Fruit fly (Drosophila melanogaster) whole organism, embryonic: Measurements from ENCODE around the gene ebd1.

Experiments used
- Adf1 ChIP-seq: fragments of 200-800 bp; sonication (Bioruptor generic); IDR thresholded peaks from 2 replicates; pipeline ENCODE4 v1.3.6; 2022; ENCODE audit warnings: missing biosample characterization, missing genetic modification characterization
- Bdp1 ChIP-seq: fragments of 200-800 bp; sonication (Bioruptor generic); optimal IDR thresholded peaks from 3 replicates; lab custom pipeline; 2016; ENCODE audit warnings: missing biosample characterization, missing genetic modification characterization
- CG11085 ChIP-seq: fragments of 200-800 bp; sonication (Bioruptor generic); IDR thresholded peaks from 2 replicates; pipeline ENCODE4 v1.3.6; 2022; ENCODE audit warnings: missing biosample characterization, missing genetic modification characterization
- CG11696 ChIP-seq: fragments of 200-800 bp; sonication (Bioruptor generic); IDR thresholded peaks from 2 replicates; pipeline ENCODE4 v1.3.6; 2022; ENCODE audit warnings: missing biosample characterization, missing genetic modification characterization
- CG12104 ChIP-seq: fragments of 200-800 bp; sonication (Bioruptor generic); optimal IDR thresholded peaks from 3 replicates; lab custom pipeline; 2016; ENCODE audit warnings: missing biosample characterization, missing genetic modification characterization
- CG1233 ChIP-seq: fragments of 200-800 bp; sonication (Bioruptor generic); optimal IDR thresholded peaks from 4 replicates; lab custom pipeline; 2018; ENCODE audit warnings: missing biosample characterization, mild to moderate bottlenecking, missing genetic modification characterization
- CG15514 ChIP-seq: fragments of 200-800 bp; sonication (Bioruptor generic); optimal IDR thresholded peaks from 3 replicates; lab custom pipeline; 2017; ENCODE audit warnings: missing biosample characterization, missing genetic modification characterization, mild to moderate bottlenecking, moderate library complexity, missing genetic modification reagents
- CG1603 ChIP-seq: fragments of 200-800 bp; sonication (Bioruptor generic); optimal IDR thresholded peaks from 2 replicates; lab custom pipeline; 2019; ENCODE audit warnings: missing biosample characterization, mild to moderate bottlenecking, missing genetic modification characterization, moderate library complexity
- CG16779 ChIP-seq: fragments of 200-800 bp; sonication (Bioruptor generic); IDR thresholded peaks from 2 replicates; pipeline ENCODE4 v1.3.6; 2022; ENCODE audit warnings: missing biosample characterization, missing genetic modification characterization
- CG17359 ChIP-seq: fragments of 200-800 bp; sonication (Bioruptor generic); optimal IDR thresholded peaks from 3 replicates; lab custom pipeline; 2018; ENCODE audit warnings: missing biosample characterization, mild to moderate bottlenecking, missing genetic modification characterization, moderate library complexity
- CG1792 ChIP-seq: fragments of 200-800 bp; sonication (Bioruptor generic); optimal IDR thresholded peaks from 2 replicates; lab custom pipeline; 2016; ENCODE audit warnings: missing biosample characterization, missing genetic modification characterization
- CG2875 ChIP-seq: fragments of 200-800 bp; sonication (Bioruptor generic); optimal IDR thresholded peaks from 2 replicates; lab custom pipeline; 2017; ENCODE audit warnings: missing biosample characterization, mild to moderate bottlenecking, missing genetic modification characterization, missing genetic modification reagents
- CG30403 ChIP-seq: fragments of 200-800 bp; sonication (Bioruptor generic); optimal IDR thresholded peaks from 3 replicates; lab custom pipeline; 2016; ENCODE audit warnings: missing biosample characterization, missing genetic modification characterization
- CG3065 ChIP-seq: fragments of 200-800 bp; sonication (Bioruptor generic); optimal IDR thresholded peaks from 2 replicates; lab custom pipeline; 2016; ENCODE audit warnings: missing biosample characterization, missing genetic modification characterization
- CG31388 ChIP-seq: fragments of 200-800 bp; sonication (Bioruptor generic); optimal IDR thresholded peaks from 2 replicates; lab custom pipeline; 2016; ENCODE audit warnings: missing biosample characterization, missing genetic modification characterization
- CG31441 ChIP-seq: fragments of 200-800 bp; sonication (Bioruptor generic); IDR thresholded peaks from 2 replicates; pipeline ENCODE4 v1.3.6; 2022; ENCODE audit warnings: missing biosample characterization, missing genetic modification characterization
- CG42726 ChIP-seq: fragments of 200-800 bp; sonication (Bioruptor generic); IDR thresholded peaks from 2 replicates; pipeline ENCODE4 v1.3.6; 2022; ENCODE audit warnings: missing biosample characterization, missing genetic modification characterization; ENCODE audit not compliant: partially characterized antibody
- CG4328 ChIP-seq: fragments of 200-800 bp; sonication (Bioruptor generic); optimal IDR thresholded peaks from 3 replicates; lab custom pipeline; 2017; ENCODE audit warnings: missing biosample characterization, missing genetic modification reagents, missing genetic modification characterization
- CG6272 ChIP-seq: fragments of 200-800 bp; sonication (Bioruptor generic); IDR thresholded peaks from 2 replicates; pipeline ENCODE4 v1.3.6; 2022; ENCODE audit warnings: missing biosample characterization, missing genetic modification characterization
- CG8089 ChIP-seq: fragments of 200-800 bp; sonication (Bioruptor generic); optimal IDR thresholded peaks from 3 replicates; lab custom pipeline; 2016; ENCODE audit warnings: missing biosample characterization, missing genetic modification characterization
- CG8388 ChIP-seq: fragments of 200-800 bp; sonication (Bioruptor generic); optimal IDR thresholded peaks from 2 replicates; lab custom pipeline; 2019; ENCODE audit warnings: missing biosample characterization, mild to moderate bottlenecking, missing genetic modification characterization, moderate library complexity
- CG9876 ChIP-seq: fragments of 200-800 bp; sonication (Bioruptor generic); optimal IDR thresholded peaks from 2 replicates; lab custom pipeline; 2016; ENCODE audit warnings: missing biosample characterization, missing genetic modification characterization
- Chrac-16 ChIP-seq: fragments of 200-800 bp; sonication (Bioruptor generic); optimal IDR thresholded peaks from 3 replicates; lab custom pipeline; 2016; ENCODE audit warnings: missing biosample characterization, missing genetic modification characterization
- CkIIα-i1 ChIP-seq: fragments of 200-800 bp; sonication (Bioruptor generic); IDR thresholded peaks from 2 replicates; pipeline ENCODE4 v1.3.6; 2022; ENCODE audit warnings: missing biosample characterization, missing genetic modification characterization
- Dll ChIP-seq: fragments of 200-800 bp; sonication (Bioruptor generic); IDR thresholded peaks from 4 replicates; pipeline ENCODE4 v1.3.6; 2022; ENCODE audit warnings: missing biosample characterization, missing genetic modification characterization; ENCODE audit not compliant: partially characterized antibody
- Dp ChIP-seq: fragments of 200-800 bp; sonication (Bioruptor generic); optimal IDR thresholded peaks from 2 replicates; lab custom pipeline; 2018; ENCODE audit warnings: missing biosample characterization, mild to moderate bottlenecking, missing genetic modification characterization, moderate library complexity
- E2f2 ChIP-seq: fragments of 200-800 bp; sonication (Bioruptor generic); IDR thresholded peaks from 2 replicates; pipeline ENCODE4 v1.3.6; 2022; ENCODE audit warnings: missing biosample characterization, missing genetic modification characterization
- Ets65A ChIP-seq: fragments of 200-800 bp; sonication (Bioruptor generic); peaks from one replicate; lab custom pipeline; 2016; ENCODE audit warnings: missing biosample characterization, missing genetic modification characterization
- Fer1 ChIP-seq: fragments of 200-800 bp; sonication (Bioruptor generic); optimal IDR thresholded peaks from 2 replicates; lab custom pipeline; 2017; ENCODE audit warnings: missing biosample characterization, mild to moderate bottlenecking, missing genetic modification characterization
- Hmr ChIP-seq: fragments of 200-800 bp; sonication (Bioruptor generic); optimal IDR thresholded peaks from 3 replicates; lab custom pipeline; 2017; ENCODE audit warnings: mild to moderate bottlenecking, missing biosample characterization, missing genetic modification reagents, missing genetic modification characterization
- Hr3 ChIP-seq: fragments of 200-800 bp; sonication (Bioruptor generic); optimal IDR thresholded peaks from 3 replicates; lab custom pipeline; 2016; ENCODE audit warnings: missing biosample characterization, missing genetic modification characterization
- Oli ChIP-seq: fragments of 200-800 bp; sonication (Bioruptor generic); optimal IDR thresholded peaks from 2 replicates; lab custom pipeline; 2018; ENCODE audit warnings: missing biosample characterization, mild to moderate bottlenecking, missing genetic modification characterization, moderate library complexity
- Trl ChIP-seq, 3 experiments: fragments of >200 bp in 2 of 3; fragments of 200-800 bp in 1 of 3; sonication (Bioruptor generic) in 1 of 3; optimal IDR thresholded peaks; 2 replicates in 1 of 3; 3 replicates in 2 of 3; lab custom pipeline; 2016 to 2017; ENCODE audit warnings: missing biosample characterization in 1 of 3, missing genetic modification characterization in 1 of 3
- al ChIP-seq: fragments of 200-800 bp; sonication (Bioruptor generic); IDR thresholded peaks from 2 replicates; pipeline ENCODE4 v1.3.6; 2022; ENCODE audit warnings: missing biosample characterization, missing genetic modification characterization
- amos ChIP-seq: fragments of 200-800 bp; sonication (Bioruptor generic); IDR thresholded peaks from 2 replicates; pipeline ENCODE4 v1.3.6; 2022; ENCODE audit warnings: missing biosample characterization, missing genetic modification characterization; ENCODE audit not compliant: partially characterized antibody
- aop ChIP-seq: fragments of 200-800 bp; sonication (Bioruptor generic); IDR thresholded peaks from 2 replicates; pipeline ENCODE4 v1.3.6; 2022; ENCODE audit warnings: missing biosample characterization, missing genetic modification characterization
- ash1 ChIP-seq: fragments of 200-800 bp; sonication (Bioruptor generic); optimal IDR thresholded peaks from 2 replicates; lab custom pipeline; 2018; ENCODE audit warnings: missing biosample characterization, mild to moderate bottlenecking, missing genetic modification characterization
- chinmo ChIP-seq: fragments of 200-800 bp; sonication (Bioruptor generic); IDR thresholded peaks from 4 replicates; pipeline ENCODE4 v1.3.6; 2022; ENCODE audit warnings: missing biosample characterization, missing genetic modification characterization; ENCODE audit not compliant: partially characterized antibody
- dan ChIP-seq: fragments of 200-800 bp; sonication (Bioruptor generic); IDR thresholded peaks from 2 replicates; pipeline ENCODE4 v1.3.6; 2022; ENCODE audit warnings: missing biosample characterization, missing genetic modification characterization
- dpn ChIP-seq, 2 experiments: fragments of 200-800 bp; sonication (Bioruptor generic); optimal IDR thresholded peaks; 3 replicates each; lab custom pipeline; 2016; ENCODE audit warnings: missing biosample characterization in 2 of 2, missing genetic modification characterization in 2 of 2
- gfzf ChIP-seq: fragments of 200-800 bp; sonication (Bioruptor generic); optimal IDR thresholded peaks from 2 replicates; lab custom pipeline; 2016; ENCODE audit warnings: missing biosample characterization, mild to moderate bottlenecking, missing genetic modification characterization, moderate library complexity
- kni ChIP-seq: fragments of 200-800 bp; sonication (Bioruptor generic); optimal IDR thresholded peaks from 3 replicates; lab custom pipeline; 2017; ENCODE audit warnings: mild to moderate bottlenecking, missing biosample characterization, missing genetic modification reagents, missing genetic modification characterization
- nom ChIP-seq: fragments of 200-800 bp; sonication (Bioruptor generic); optimal IDR thresholded peaks from 2 replicates; lab custom pipeline; 2017; ENCODE audit warnings: missing biosample characterization, missing genetic modification characterization, mild to moderate bottlenecking, moderate library complexity, missing genetic modification reagents
- psq ChIP-seq: fragments of 200-800 bp; sonication (Bioruptor generic); optimal IDR thresholded peaks from 2 replicates; lab custom pipeline; 2017; ENCODE audit warnings: missing biosample characterization, missing genetic modification characterization
- seq ChIP-seq: fragments of 200-800 bp; sonication (Bioruptor generic); IDR thresholded peaks from 2 replicates; pipeline ENCODE4 v1.3.6; 2022; ENCODE audit warnings: missing biosample characterization, missing genetic modification characterization
- slp2 ChIP-seq: fragments of 200-800 bp; sonication (Bioruptor generic); optimal IDR thresholded peaks from 2 replicates; lab custom pipeline; 2016; ENCODE audit warnings: missing biosample characterization, missing genetic modification characterization
- tll ChIP-seq, 2 experiments: fragments of 200-800 bp in 1 of 2; fragments of >200 bp in 1 of 2; sonication (Bioruptor generic) in 1 of 2; optimal IDR thresholded peaks; 2 replicates each; lab custom pipeline; 2017 to 2019; ENCODE audit warnings: missing biosample characterization in 2 of 2, missing genetic modification characterization in 2 of 2, mild to moderate bottlenecking in 1 of 2, moderate library complexity in 1 of 2
- tna ChIP-seq: fragments of 200-800 bp; sonication (Bioruptor generic); IDR thresholded peaks from 2 replicates; pipeline ENCODE4 v1.3.6; 2022; ENCODE audit warnings: missing biosample characterization, missing genetic modification characterization; ENCODE audit not compliant: partially characterized antibody
- tx ChIP-seq: fragments of 200-800 bp; sonication (Bioruptor generic); optimal IDR thresholded peaks from 2 replicates; lab custom pipeline; 2016; ENCODE audit warnings: missing biosample characterization, missing genetic modification characterization
- wek ChIP-seq: fragments of 200-800 bp; sonication (Bioruptor generic); optimal IDR thresholded peaks from 3 replicates; lab custom pipeline; 2018; ENCODE audit warnings: missing biosample characterization, mild to moderate bottlenecking, missing genetic modification characterization, moderate library complexity
- zfh1 ChIP-seq: fragments of 200-800 bp; sonication (Bioruptor generic); IDR thresholded peaks from 3 replicates; pipeline ENCODE4 v1.3.6; 2022; ENCODE audit warnings: missing biosample characterization, missing genetic modification characterization

Gene ebd1

DNA sequence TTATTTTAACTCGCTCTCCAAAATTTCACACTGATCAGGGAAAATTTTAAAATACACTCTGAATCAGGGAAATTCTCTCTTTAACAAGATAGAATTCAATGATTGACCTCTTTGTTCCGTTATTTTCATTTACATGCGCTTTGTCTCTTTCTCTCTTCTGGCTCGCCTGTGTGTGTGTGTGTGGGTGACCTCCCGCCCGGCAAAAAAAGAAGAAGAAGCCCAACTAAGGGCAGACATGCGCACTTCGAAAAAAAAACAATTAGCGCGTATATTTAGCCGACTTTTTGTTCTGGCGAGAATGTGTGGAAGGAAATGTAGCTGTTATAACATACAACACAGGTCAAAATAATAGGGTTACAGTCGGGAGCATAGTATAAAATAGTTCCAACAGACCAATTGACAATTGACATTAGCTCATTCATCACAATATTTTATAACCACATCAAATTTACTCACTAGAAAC is 2.9 kb downstream of the ebd1 start, which contains the start of gene CG3386 (continued):
- TF ChIP-seq tna (GFP tag; lab: Robert Waterston, UW) (no peak), Chrac-16 (GFP tag; lab: Kevin White, UChicago) (no peak), CG2875 (GFP tag; lab: Kevin White, UChicago) (no peak), Oli (no peak), CG31441 (GFP tag; lab: Robert Waterston, UW) (no peak), seq (GFP tag; lab: Robert Waterston, UW) (no peak), CG11085 (no peak), Hr3 (GFP tag; lab: Kevin White, UChicago) (no peak), CG30403 (GFP tag; lab: Kevin White, UChicago) (no peak), nom (GFP tag; lab: Kevin White, UChicago) (peak; percentile 9), psq (no peak), Bdp1 (no peak), CG31388 (GFP tag; lab: Kevin White, UChicago) (no peak), Hmr (GFP tag; lab: Kevin White, UChicago) (no peak), Dll (no peak), ash1 (GFP tag; lab: Kevin White, UChicago) (no peak), CG1233 (GFP tag; lab: Kevin White, UChicago) (no peak), wek (GFP tag; lab: Kevin White, UChicago) (no peak), CG9876 (no peak), CG6272 (GFP tag; lab: Robert Waterston, UW) (no peak), E2f2 (GFP tag; lab: Robert Waterston, UW) (0 out of 2 replicates have a peak, but pooled peaks have one; percentile 5), kni (GFP tag; lab: Kevin White, UChicago) (no peak), Dp (GFP tag; lab: Kevin White, UChicago) (no peak), aop (GFP tag; lab: Robert Waterston, UW) (peak; percentile 14; the same call in 1 of the 2 replicates), CG4328 (GFP tag; lab: Kevin White, UChicago) (no peak), CG1603 (tag; lab: Kevin White, UChicago) (no peak), Adf1 (GFP tag; lab: Robert Waterston, UW) (no peak), CG8089 (no peak), al (GFP tag; lab: Robert Waterston, UW) (no peak), CG1792 (GFP tag; lab: Kevin White, UChicago) (no peak), dpn (GFP tag; optimal IDR thresholded peaks at IDR 0.05; lab: Kevin White, UChicago) (no peak), CG8388 (GFP tag; lab: Kevin White, UChicago) (no peak), Fer1 (GFP tag; lab: Kevin White, UChicago) (no peak), CG16779 (GFP tag; lab: Robert Waterston, UW) (no peak), slp2 (GFP tag; lab: Kevin White, UChicago) (no peak), tll (GFP tag; optimal IDR thresholded peaks at IDR 0.05; lab: Kevin White, UChicago) (no peak), zfh1 (GFP tag; lab: Robert Waterston, UW) (no peak), dan (GFP tag; lab: Robert Waterston, UW) (no peak), CG42726 (GFP tag; lab: Robert Waterston, UW) (no peak), CkIIα-i1 (GFP tag; lab: Robert Waterston, UW) (no peak), Ets65A (peak; percentile 62), chinmo (GFP tag; lab: Robert Waterston, UW) (no peak), CG3065 (GFP tag; lab: Kevin White, UChicago) (no peak), Trl (optimal IDR thresholded peaks at IDR 0.05; lab: Kevin White, UChicago) (peak; percentile 65 to 75), Trl (GFP tag; optimal IDR thresholded peaks at IDR 0.05; lab: Kevin White, UChicago) (no peak), amos (GFP tag; lab: Robert Waterston, UW) (no peak), CG17359 (tag; lab: Kevin White, UChicago) (no peak), CG15514 (GFP tag; lab: Kevin White, UChicago) (no peak), gfzf (peak; percentile 51), tx (GFP tag; lab: Kevin White, UChicago) (no peak), CG11696 (peak; percentile 91), CG12104 (GFP tag; lab: Kevin White, UChicago) (no peak)
